Worm (Caenorhabditis elegans) whole organism, L2 larva: Measurements from ENCODE around the gene fbxb-105.

Experiments used
- mdl-1 ChIP-seq, 2 experiments: fragments of 150-350 bp in 1 of 2; sonication (generic microtip) in 1 of 2; optimal IDR thresholded peaks; 2 replicates each; lab custom pipeline; 2017; ENCODE audit warnings: missing biosample characterization in 2 of 2, missing genetic modification characterization in 2 of 2
- nhr-11 ChIP-seq: fragments of 150-350 bp; optimal IDR thresholded peaks from 2 replicates; lab custom pipeline; 2014; ENCODE audit warnings: missing biosample characterization, missing genetic modification characterization
- nhr-23 ChIP-seq: fragments of 150-350 bp; optimal IDR thresholded peaks from 2 replicates; lab custom pipeline; 2014; ENCODE audit warnings: missing biosample characterization, missing genetic modification reagents, missing genetic modification characterization
- skn-1 ChIP-seq: sonication (generic microtip); optimal IDR thresholded peaks from 2 replicates; lab custom pipeline; 2017; ENCODE audit warnings: missing biosample characterization, missing genetic modification characterization
- snpc-4 ChIP-seq: fragments of 150-350 bp; optimal IDR thresholded peaks from 2 replicates; lab custom pipeline; 2014; ENCODE audit warnings: missing biosample characterization, missing genetic modification characterization
- unc-55 ChIP-seq: fragments of 150-350 bp; sonication (generic microtip); optimal IDR thresholded peaks from 3 replicates; lab custom pipeline; 2014; ENCODE audit warnings: missing biosample characterization, missing genetic modification reagents, missing genetic modification characterization
- unc-62 ChIP-seq: fragments of 150-350 bp; optimal IDR thresholded peaks from 2 replicates; lab custom pipeline; 2014; ENCODE audit warnings: missing biosample characterization, missing genetic modification reagents, missing genetic modification characterization
- ztf-11 ChIP-seq: sonication (generic microtip); optimal IDR thresholded peaks from 2 replicates; lab custom pipeline; 2017; ENCODE audit warnings: missing biosample characterization, missing genetic modification characterization

DNA sequence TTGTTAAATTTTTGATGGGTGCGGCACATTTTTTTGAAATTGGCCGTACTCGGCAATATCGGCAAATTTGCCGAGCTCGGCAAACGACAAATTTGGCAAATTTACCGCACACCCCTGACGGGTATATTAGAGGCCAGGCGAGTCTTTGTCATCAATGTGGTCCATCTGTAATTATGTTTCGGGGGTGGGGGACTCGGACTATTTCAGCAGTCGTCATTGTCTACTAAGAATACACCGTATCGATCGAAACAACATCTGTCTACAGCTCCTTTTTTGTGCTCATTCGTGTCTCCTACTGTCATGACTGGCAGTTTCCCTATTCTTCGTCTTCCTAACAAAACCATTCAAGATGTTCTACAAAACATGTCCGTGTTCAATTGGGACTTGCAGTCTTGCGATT is 4.4 kb downstream of the fbxb-105 start, which contains the start of gene F08D12.15:
- TF ChIP-seq snpc-4 (tag; lab: Kevin White, UChicago) (no peak), mdl-1 (tag; optimal IDR thresholded peaks at IDR 0.05; lab: Kevin White, UChicago) (no peak), nhr-11 (tag; lab: Kevin White, UChicago) (no peak), ztf-11 (tag; lab: Kevin White, UChicago) (no peak), nhr-23 (tag; lab: Kevin White, UChicago) (no peak), unc-62 (GFP tag; lab: Kevin White, UChicago) (no peak), unc-55 (no peak), skn-1 (tag; lab: Kevin White, UChicago) (no peak)
